Fruit fly (Drosophila melanogaster): Measurements from ENCODE around the gene CG5877.

The CG5877 gene

dm6 chrX:15323302-15323880, 30.6 kb downstream of the CG5877 start (continued):
- TF ChIP-seq rib (GFP tag; IDR thresholded peaks at IDR 0.05) (peak; percentile 93), ci (GFP tag; IDR thresholded peaks at IDR 0.05) (peak; percentile 97), Rx (GFP tag; IDR thresholded peaks at IDR 0.05) (peak; percentile 88), gsb-n (tag; optimal IDR thresholded peaks at IDR 0.05) (no peak), Doc2 (GFP tag; IDR thresholded peaks at IDR 0.05) (peak; percentile 76), inv (GFP tag; IDR thresholded peaks at IDR 0.05; ENCODE audit: partially characterized antibody) (peak; percentile 44; the same call in 1 of the 2 replicates), CG12155 (GFP tag; optimal IDR thresholded peaks at IDR 0.05) (peak; percentile 79), CG14965 (GFP tag; optimal IDR thresholded peaks at IDR 0.05; ENCODE audit: borderline replicate concordance) (peak; percentile 21), Sox100B (GFP tag; optimal IDR thresholded peaks at IDR 0.05) (peak; percentile 29), croc (GFP tag; conservative IDR thresholded peaks at IDR 0.05) (peak; percentile 36; the same call in 1 of the 3 replicates), Jarid2 (GFP tag; optimal IDR thresholded peaks at IDR 0.05) (no peak), aop (GFP tag; IDR thresholded peaks at IDR 0.05) (peak; percentile 87), wdn (GFP tag; IDR thresholded peaks at IDR 0.05) (peak; percentile 87), Mes4 (GFP tag; optimal IDR thresholded peaks at IDR 0.05) (peak; percentile 78), CG14014 (GFP tag; IDR thresholded peaks at IDR 0.05) (peak; percentile 91), CG17829 (tag; optimal IDR thresholded peaks at IDR 0.05) (peak; percentile 67), E2f2 (GFP tag; IDR thresholded peaks at IDR 0.05) (peak; percentile 66; the same call in 1 of the 2 replicates), CG3163 (GFP tag; optimal IDR thresholded peaks at IDR 0.05) (peak; percentile 82), CG11695 (GFP tag; IDR thresholded peaks at IDR 0.05) (peak; percentile 48; the same call in 1 of the 3 replicates), dmrt11E (tag; optimal IDR thresholded peaks at IDR 0.05) (no peak), lola (GFP tag; optimal IDR thresholded peaks at IDR 0.05) (peak in 1 of 3 experiments; percentile 18), hkb (optimal IDR thresholded peaks at IDR 0.05) (no peak), hkb (GFP tag; IDR thresholded peaks at IDR 0.05) (peak; percentile 89), CG6689 (GFP tag; IDR thresholded peaks at IDR 0.05) (peak; percentile 81), CG4328 (GFP tag; optimal IDR thresholded peaks at IDR 0.05) (peak; percentile 84), Neu2 (GFP tag; optimal IDR thresholded peaks at IDR 0.05; ENCODE audit: borderline replicate concordance) (no peak), crc (GFP tag; optimal IDR thresholded peaks at IDR 0.05) (peak; percentile 66), unpg (GFP tag; optimal IDR thresholded peaks at IDR 0.05) (peak; percentile 67), NK7.1 (GFP tag; optimal IDR thresholded peaks at IDR 0.05) (peak; percentile 53), ewg (GFP tag; optimal IDR thresholded peaks at IDR 0.05) (peak; percentile 94), Hmr (GFP tag; optimal IDR thresholded peaks at IDR 0.05) (peak; percentile 92), dati (GFP tag; IDR thresholded peaks at IDR 0.05) (no peak), ttk (GFP tag; IDR thresholded peaks at IDR 0.05) (peak; percentile 79), CG12236 (GFP tag; optimal IDR thresholded peaks at IDR 0.05) (peak; percentile 36), kah (GFP tag; optimal IDR thresholded peaks at IDR 0.05) (peak; percentile 76), Fer1 (GFP tag; optimal IDR thresholded peaks at IDR 0.05) (peak; percentile 90), Ada2b (GFP tag; IDR thresholded peaks at IDR 0.05) (peak; percentile 90), CG13296 (GFP tag; optimal IDR thresholded peaks at IDR 0.05) (peak; percentile 80), CG7786 (GFP tag; optimal IDR thresholded peaks at IDR 0.05) (peak; percentile 87), BtbVII (GFP tag; optimal IDR thresholded peaks at IDR 0.05) (peak; percentile 72), CG11696 (GFP tag; IDR thresholded peaks at IDR 0.05) (peak; percentile 64; the same call in 1 of the 2 replicates), tll (GFP tag; optimal IDR thresholded peaks at IDR 0.05) (no peak), hb (GFP tag; IDR thresholded peaks at IDR 0.05; ENCODE audit: partially characterized antibody) (no peak), CG4617 (GFP tag; optimal IDR thresholded peaks at IDR 0.05; ENCODE audit: borderline replicate concordance) (peak; percentile 57), CkIIα-i1 (GFP tag; IDR thresholded peaks at IDR 0.05) (peak; percentile 54; the same call in 1 of the 2 replicates), CG11456 (GFP tag; IDR thresholded peaks at IDR 0.05) (peak; percentile 97), Dbx (GFP tag; IDR thresholded peaks at IDR 0.05) (peak; percentile 94), CG6654 (GFP tag; optimal IDR thresholded peaks at IDR 0.05) (peak; percentile 23), CG16813 (GFP tag; IDR thresholded peaks at IDR 0.05; ENCODE audit: partially characterized antibody) (no peak), CG10321 (GFP tag; IDR thresholded peaks at IDR 0.05) (peak; percentile 65)

Data from whole organism, embryonic.